Fruit fly (Drosophila melanogaster) whole organism: Measurements from ENCODE around the gene Rlip.

Experiments used
- CG8478 ChIP-seq: fragments of >200 bp; optimal IDR thresholded peaks from 2 replicates; lab custom pipeline; 2018; ENCODE audit warnings: inconsistent platforms
- Dll ChIP-seq: fragments of >200 bp; optimal IDR thresholded peaks from 2 replicates; lab custom pipeline; 2017
- EcR ChIP-seq, 2 experiments: fragments of >200 bp; optimal IDR thresholded peaks; 2 replicates each; lab custom pipeline; 2017; ENCODE audit warnings: missing biosample characterization in 2 of 2, missing genetic modification characterization in 2 of 2, missing genetic modification reagents in 2 of 2
- pan ChIP-seq: fragments of >200 bp; optimal IDR thresholded peaks from 2 replicates; lab custom pipeline; 2017
- psq ChIP-seq: fragments of >200 bp; optimal IDR thresholded peaks from 2 replicates; lab custom pipeline; 2017
- usp ChIP-seq: fragments of >200 bp; optimal IDR thresholded peaks from 2 replicates; lab custom pipeline; 2017; ENCODE audit warnings: missing biosample characterization, missing genetic modification characterization, mixed read lengths

DNA sequence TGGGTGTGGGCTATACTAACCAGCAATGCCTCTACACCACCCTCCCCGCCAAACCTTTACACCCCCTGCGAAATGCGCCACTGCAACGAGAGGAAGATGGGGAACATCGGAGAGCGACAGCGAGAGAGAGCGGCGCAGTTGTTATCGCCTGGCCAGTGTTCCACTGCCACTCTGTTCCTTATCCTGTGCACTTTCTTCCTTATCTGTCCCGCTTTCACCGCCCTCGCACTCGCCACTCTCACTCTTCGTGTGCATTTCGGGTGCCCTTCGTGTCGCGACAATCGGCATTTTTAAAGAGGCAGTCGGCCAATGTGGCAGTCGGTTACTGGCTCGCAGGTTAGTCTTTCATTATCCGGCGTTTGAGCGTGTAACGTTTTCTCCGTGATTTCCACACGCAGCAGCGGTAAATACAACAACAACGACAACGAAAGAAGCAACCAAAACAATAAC, 39.6 kb upstream of the Rlip start, which contains the start of gene Calx:
- TF ChIP-seq EcR (GFP tag; optimal IDR thresholded peaks at IDR 0.05; lab: Kevin White, UChicago) (no peak), CG8478 (lab: Kevin White, UChicago) (no peak), Dll (lab: Kevin White, UChicago) (no peak), pan (no peak), psq (no peak), usp (no peak)
